Worm (Caenorhabditis elegans): ENCODE measurements around the gene nhr-63.

- TF ChIP-seq zfp-3 (GFP tag; conservative IDR thresholded peaks at IDR 0.05) (no peak), aha-1 (tag) (peak; percentile 4)
Measured at ce11 chrV:15974836-15975235, 27.6 kb upstream of the nhr-63 start, which contains the start of gene sru-22.

All from whole organism, L4 larva.